Fruit fly (Drosophila melanogaster) whole organism, wandering third instar larva: ENCODE measurements around the gene mib2.

Experiments
- Dif ChIP-seq: fragments of 200-275, 200-300 bp; sonication (Bioruptor generic); optimal IDR thresholded peaks from 2 replicates; lab custom pipeline; 2018; ENCODE audit warnings: missing biosample characterization, missing genetic modification characterization; ENCODE audit not compliant: partially characterized antibody
- GATAd ChIP-seq: sonication (Bioruptor generic); optimal IDR thresholded peaks from 2 replicates; lab custom pipeline; 2016; ENCODE audit warnings: missing biosample characterization, missing genetic modification characterization
- Hnf4 ChIP-seq: fragments of 200-800 bp; sonication (Bioruptor generic); optimal IDR thresholded peaks from 2 replicates; lab custom pipeline; 2016; ENCODE audit warnings: missing biosample characterization, mild to moderate bottlenecking, missing genetic modification characterization
- Hr78 ChIP-seq: fragments of >200 bp; optimal IDR thresholded peaks from 2 replicates; lab custom pipeline; 2017; ENCODE audit warnings: missing biosample characterization, missing genetic modification characterization
- Mio ChIP-seq: sonication (Bioruptor generic); optimal IDR thresholded peaks from 2 replicates; lab custom pipeline; 2016; ENCODE audit warnings: missing biosample characterization, missing genetic modification characterization
- Myc ChIP-seq: fragments of >200 bp; optimal IDR thresholded peaks from 2 replicates; lab custom pipeline; 2017
- OdsH ChIP-seq: fragments of 200-800 bp; sonication (Bioruptor generic); optimal IDR thresholded peaks from 2 replicates; lab custom pipeline; 2016; ENCODE audit warnings: missing biosample characterization, mild to moderate bottlenecking, missing genetic modification characterization
- dmrt93B ChIP-seq: fragments of 200-800 bp; sonication (Bioruptor generic); optimal IDR thresholded peaks from 2 replicates; lab custom pipeline; 2018; ENCODE audit warnings: missing biosample characterization, mild to moderate bottlenecking, missing genetic modification characterization
- ey ChIP-seq: fragments of 200-800 bp; sonication (Bioruptor generic); optimal IDR thresholded peaks from 2 replicates; lab custom pipeline; 2016; ENCODE audit warnings: missing biosample characterization, missing genetic modification characterization
- psq ChIP-seq: fragments of 200-800 bp; sonication (Bioruptor generic); optimal IDR thresholded peaks from 3 replicates; lab custom pipeline; 2017; ENCODE audit warnings: missing biosample characterization, mild to moderate bottlenecking, missing genetic modification characterization, moderate library complexity
- rgr ChIP-seq: fragments of 200-800 bp; sonication (Bioruptor generic); optimal IDR thresholded peaks from 3 replicates; lab custom pipeline; 2016; ENCODE audit warnings: missing biosample characterization, mild to moderate bottlenecking, missing genetic modification characterization
- usp ChIP-seq: fragments of >200 bp; optimal IDR thresholded peaks from 2 replicates; lab custom pipeline; 2017; ENCODE audit warnings: missing biosample characterization, missing genetic modification characterization

DNA sequence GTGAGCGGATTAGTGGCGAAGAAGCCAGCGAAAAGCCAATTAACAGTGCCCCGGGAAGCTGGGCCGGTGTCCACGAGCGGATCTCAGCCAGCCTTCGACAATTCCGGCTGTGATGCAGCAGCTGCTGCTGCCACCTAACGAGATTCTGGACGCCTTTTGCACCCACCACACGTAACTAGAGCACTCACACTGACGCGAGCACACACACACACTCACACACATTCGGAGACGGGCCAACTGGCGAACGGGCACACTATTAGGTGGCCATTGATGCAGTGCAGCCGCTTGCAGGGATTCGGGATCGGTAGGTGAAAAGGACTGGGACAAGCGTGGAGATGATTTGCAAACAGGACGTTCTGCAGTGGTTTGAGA lies 20.3 kb downstream of the mib2 start:
- TF ChIP-seq psq: no peak
- no peak for TF ChIP-seq Mio (GFP tag; lab: Kevin White, UChicago)
- no peak for TF ChIP-seq GATAd (GFP tag; lab: Kevin White, UChicago)
- no peak for TF ChIP-seq Dif (GFP tag; lab: Kevin White, UChicago)
- TF ChIP-seq dmrt93B (GFP tag; lab: Kevin White, UChicago): no peak
- no peak for TF ChIP-seq Hr78 (GFP tag; lab: Kevin White, UChicago)
- no peak for TF ChIP-seq ey (GFP tag; lab: Kevin White, UChicago)
- TF ChIP-seq OdsH (GFP tag; lab: Kevin White, UChicago): no peak
- TF ChIP-seq rgr: no peak
- no peak for TF ChIP-seq Hnf4
- no peak for TF ChIP-seq usp (GFP tag; lab: Kevin White, UChicago)
- TF ChIP-seq Myc (lab: Kevin White, UChicago): no peak
